Worm (Caenorhabditis elegans): Measurements from ENCODE around the gene fipr-29.

- no peak for TF ChIP-seq sea-1 (GFP tag; conservative IDR thresholded peaks at IDR 0.05)
- no peak for TF ChIP-seq ama-1 (optimal IDR thresholded peaks at IDR 0.05)
These were observed 26.3 kb upstream of the fipr-29 start, which contains the start of gene sft-1 for ce11 chrIII:3086471-3086870.
